Worm (Caenorhabditis elegans) whole organism, L1 larva: Measurements from ENCODE around the gene H10E21.5.

Source experiments
- efl-3 ChIP-seq: fragments of 200-800 bp; sonication (Bioruptor generic); optimal IDR thresholded peaks from 2 replicates; lab custom pipeline; 2018; ENCODE audit warnings: mild to moderate bottlenecking, missing genetic modification characterization, missing compliant biosample characterization
- ets-5 ChIP-seq: fragments of 200-800 bp; sonication (Bioruptor generic); IDR thresholded peaks from 2 replicates; pipeline ENCODE4 v1.3.6; 2022; ENCODE audit warnings: missing genetic modification characterization, missing compliant biosample characterization
- nhr-237 ChIP-seq: fragments of 150-350 bp; optimal IDR thresholded peaks from 2 replicates; lab custom pipeline; 2014; ENCODE audit warnings: missing biosample characterization, missing genetic modification characterization
- nhr-76 ChIP-seq: sonication (generic microtip); optimal IDR thresholded peaks from 2 replicates; lab custom pipeline; 2017; ENCODE audit warnings: missing biosample characterization, missing genetic modification characterization
- sox-4 ChIP-seq: sonication (generic microtip); optimal IDR thresholded peaks from 2 replicates; lab custom pipeline; 2016; ENCODE audit warnings: missing genetic modification characterization, missing compliant biosample characterization
- unc-130 ChIP-seq: fragments of 150-350 bp; optimal IDR thresholded peaks from 2 replicates; lab custom pipeline; 2017; ENCODE audit warnings: missing biosample characterization, missing genetic modification characterization, inconsistent platforms

ce11 chrIII:67025-67424 lies 43.3 kb upstream of the H10E21.5 start:
- TF ChIP-seq nhr-237 (tag; lab: Kevin White, UChicago) (no peak), ets-5 (GFP tag; lab: Robert Waterston, UW) (no peak), unc-130 (no peak), sox-4 (tag; lab: Kevin White, UChicago) (no peak), efl-3 (GFP tag; lab: Kevin White, UChicago) (no peak), nhr-76 (tag; lab: Kevin White, UChicago) (no peak)
